Worm (Caenorhabditis elegans) whole organism, young adult: Measurements from ENCODE around the gene T25D3.4.

ENCODE experiments used
- B0019.2 ChIP-seq: fragments of 200-800 bp; sonication (Bioruptor generic); conservative IDR thresholded peaks from 2 replicates; pipeline ENCODE4 v1.3.6; 2022; ENCODE audit warnings: missing genetic modification reagents, missing genetic modification characterization, missing compliant biosample characterization
- F23B12.7 ChIP-seq: sonication (generic microtip); optimal IDR thresholded peaks from 2 replicates; lab custom pipeline; 2017; ENCODE audit warnings: missing genetic modification characterization, mild to moderate bottlenecking, missing compliant biosample characterization, antibody characterized with exemption, moderate library complexity; ENCODE audit not compliant: insufficient read depth
- F37B4.10 ChIP-seq: fragments of 200-800 bp; sonication (Bioruptor generic); IDR thresholded peaks from 2 replicates; pipeline ENCODE4 v1.3.6; 2022; ENCODE audit warnings: missing genetic modification characterization, missing compliant biosample characterization
- F39B2.1 ChIP-seq: fragments of 200-800 bp; sonication (Bioruptor generic); IDR thresholded peaks from 2 replicates; pipeline ENCODE4 v1.3.6; 2022; ENCODE audit warnings: missing genetic modification reagents, missing genetic modification characterization, missing compliant biosample characterization
- F52B5.7 ChIP-seq: sonication (generic microtip); optimal IDR thresholded peaks from 2 replicates; lab custom pipeline; 2016; ENCODE audit warnings: mild to moderate bottlenecking, missing genetic modification characterization, missing compliant biosample characterization
- F57A8.1 ChIP-seq: fragments of 200-800 bp; sonication (Bioruptor generic); optimal IDR thresholded peaks from 2 replicates; lab custom pipeline; 2018; ENCODE audit warnings: mild to moderate bottlenecking, missing genetic modification characterization, moderate library complexity, missing compliant biosample characterization
- Y56A3A.18 ChIP-seq: fragments of 200-800 bp; sonication (Bioruptor generic); IDR thresholded peaks from 2 replicates; pipeline ENCODE4 v1.3.6; 2022; ENCODE audit warnings: missing genetic modification reagents, missing genetic modification characterization, missing compliant biosample characterization
- akir-1 ChIP-seq: fragments of 200-800 bp; sonication (Bioruptor generic); optimal IDR thresholded peaks from 2 replicates; lab custom pipeline; 2018; ENCODE audit warnings: mild to moderate bottlenecking, missing genetic modification characterization, moderate library complexity, missing compliant biosample characterization
- atf-7 ChIP-seq: sonication (generic microtip); optimal IDR thresholded peaks from 2 replicates; lab custom pipeline; 2017; ENCODE audit warnings: mild to moderate bottlenecking, missing genetic modification characterization, missing compliant biosample characterization
- attf-3 ChIP-seq: fragments of 200-800 bp; sonication (Bioruptor generic); conservative IDR thresholded peaks from 2 replicates; pipeline ENCODE4 v1.3.6; 2022; ENCODE audit warnings: missing genetic modification reagents, missing genetic modification characterization, missing compliant biosample characterization
- attf-5 ChIP-seq: fragments of 200-800 bp; sonication (Bioruptor generic); optimal IDR thresholded peaks from 2 replicates; lab custom pipeline; 2018; ENCODE audit warnings: mild to moderate bottlenecking, missing genetic modification characterization, missing compliant biosample characterization
- cebp-1 ChIP-seq, 2 experiments: fragments of 200-800 bp in 1 of 2; sonication (Bioruptor generic) in 1 of 2; sonication (generic microtip) in 1 of 2; IDR thresholded peaks in 1 of 2; optimal IDR thresholded peaks in 1 of 2; 2 replicates each; pipeline versions ENCODE4 v1.3.6 to Lab custom; 2017 to 2022; ENCODE audit warnings: missing compliant biosample characterization in 2 of 2, missing genetic modification characterization in 2 of 2, mild to moderate bottlenecking in 1 of 2, missing genetic modification reagents in 1 of 2, moderate library complexity in 1 of 2
- ceh-79 ChIP-seq: sonication (generic microtip); optimal IDR thresholded peaks from 2 replicates; lab custom pipeline; 2017; ENCODE audit warnings: mild to moderate bottlenecking, missing genetic modification characterization, missing compliant biosample characterization
- ceh-91 ChIP-seq: fragments of 200-800 bp; sonication (Bioruptor generic); IDR thresholded peaks from 2 replicates; pipeline ENCODE4 v1.3.6; 2022; ENCODE audit warnings: missing genetic modification reagents, missing genetic modification characterization, missing compliant biosample characterization
- dox-1 ChIP-seq: fragments of 200-800 bp; sonication (Bioruptor generic); IDR thresholded peaks from 2 replicates; pipeline ENCODE4 v1.3.6; 2022; ENCODE audit warnings: missing genetic modification reagents, missing genetic modification characterization, missing compliant biosample characterization
- dpl-1 ChIP-seq: fragments of 150-350 bp; optimal IDR thresholded peaks from 2 replicates; lab custom pipeline; 2014; ENCODE audit warnings: missing biosample characterization, missing genetic modification reagents, missing genetic modification characterization
- efl-1 ChIP-seq: fragments of 150-350 bp; optimal IDR thresholded peaks from 2 replicates; lab custom pipeline; 2014; ENCODE audit warnings: missing biosample characterization, missing genetic modification reagents, missing genetic modification characterization
- egl-18 ChIP-seq: fragments of 200-800 bp; sonication (Bioruptor generic); IDR thresholded peaks from 2 replicates; pipeline ENCODE4 v1.3.6; 2022; ENCODE audit warnings: missing genetic modification reagents, missing genetic modification characterization, missing compliant biosample characterization
- egrh-3 ChIP-seq: fragments of 200-800 bp; sonication (Bioruptor generic); IDR thresholded peaks from 2 replicates; pipeline ENCODE4 v1.3.6; 2022; ENCODE audit warnings: missing genetic modification reagents, missing genetic modification characterization, missing compliant biosample characterization
- ets-4 ChIP-seq: fragments of 200-800 bp; sonication (Bioruptor generic); optimal IDR thresholded peaks from 2 replicates; lab custom pipeline; 2018; ENCODE audit warnings: mild to moderate bottlenecking, missing genetic modification characterization, missing compliant biosample characterization
- him-1 ChIP-seq: sonication (generic microtip); optimal IDR thresholded peaks from 2 replicates; lab custom pipeline; 2016; ENCODE audit warnings: missing genotype, missing genetic modification reagents, missing genetic modification characterization, missing compliant biosample characterization
- let-607 ChIP-seq, 2 experiments: fragments of 200-800 bp in 1 of 2; sonication (Bioruptor generic) in 1 of 2; sonication (generic microtip) in 1 of 2; optimal IDR thresholded peaks; 2 replicates each; lab custom pipeline; 2016 to 2018; ENCODE audit warnings: mild to moderate bottlenecking in 2 of 2, missing compliant biosample characterization in 2 of 2, missing genetic modification characterization in 2 of 2, moderate library complexity in 2 of 2, missing genotype in 1 of 2
- lin-35 ChIP-seq, 3 experiments: fragments of 150-350 bp in 2 of 3; sonication (generic microtip) in 1 of 3; optimal IDR thresholded peaks; 2 replicates each; lab custom pipeline; 2014 to 2018; ENCODE audit warnings: missing biosample characterization in 3 of 3, missing genetic modification characterization in 3 of 3, missing genetic modification reagents in 3 of 3
- lin-40 ChIP-seq: sonication (generic microtip); optimal IDR thresholded peaks from 2 replicates; lab custom pipeline; 2016; ENCODE audit warnings: missing genetic modification characterization, mild to moderate bottlenecking, missing compliant biosample characterization, missing genotype, missing genetic modification reagents
- lin-54 ChIP-seq: fragments of 200-800 bp; sonication (Bioruptor generic); optimal IDR thresholded peaks from 2 replicates; lab custom pipeline; 2018; ENCODE audit warnings: mild to moderate bottlenecking, missing genetic modification characterization, missing compliant biosample characterization
- lir-1 ChIP-seq: fragments of 200-800 bp; sonication (Bioruptor generic); conservative IDR thresholded peaks from 2 replicates; pipeline ENCODE4 v1.3.6; 2022; ENCODE audit warnings: missing genetic modification reagents, missing genetic modification characterization, missing compliant biosample characterization
- lsy-27 ChIP-seq: sonication (generic microtip); optimal IDR thresholded peaks from 2 replicates; lab custom pipeline; 2017; ENCODE audit warnings: missing genetic modification characterization, mild to moderate bottlenecking, missing compliant biosample characterization, antibody characterized with exemption, missing genotype, borderline replicate concordance; ENCODE audit not compliant: insufficient read depth
- madf-3 ChIP-seq: fragments of 200-800 bp; sonication (Bioruptor generic); IDR thresholded peaks from 2 replicates; pipeline ENCODE4 v1.3.6; 2022; ENCODE audit warnings: missing genetic modification reagents, missing genetic modification characterization, missing compliant biosample characterization
- madf-6 ChIP-seq: fragments of 200-800 bp; sonication (Bioruptor generic); IDR thresholded peaks from 2 replicates; pipeline ENCODE4 v1.3.6; 2022; ENCODE audit warnings: missing genetic modification reagents, missing genetic modification characterization, missing compliant biosample characterization
- mcd-1 ChIP-seq: fragments of 200-800 bp; sonication (Bioruptor generic); IDR thresholded peaks from 2 replicates; pipeline ENCODE4 v1.3.6; 2022; ENCODE audit warnings: missing genetic modification reagents, missing genetic modification characterization, missing compliant biosample characterization
- mel-28 ChIP-seq: sonication (generic microtip); optimal IDR thresholded peaks from 2 replicates; lab custom pipeline; 2016; ENCODE audit warnings: borderline replicate concordance, mild to moderate bottlenecking, missing genetic modification characterization, missing compliant biosample characterization
- nfya-1 ChIP-seq: sonication (generic microtip); optimal IDR thresholded peaks from 2 replicates; lab custom pipeline; 2017; ENCODE audit warnings: antibody characterized with exemption, missing compliant biosample characterization, missing genetic modification characterization, borderline replicate concordance; ENCODE audit not compliant: insufficient read depth
- nfya-2 ChIP-seq: fragments of 200-800 bp; sonication (Bioruptor generic); IDR thresholded peaks from 2 replicates; pipeline ENCODE4 v1.3.6; 2022; ENCODE audit warnings: missing genetic modification reagents, missing genetic modification characterization, missing compliant biosample characterization
- nhr-90 ChIP-seq: sonication (generic microtip); optimal IDR thresholded peaks from 2 replicates; lab custom pipeline; 2016; ENCODE audit warnings: missing genotype, mild to moderate bottlenecking, missing genetic modification characterization, missing compliant biosample characterization
- rcor-1 ChIP-seq: fragments of 200-800 bp; sonication (Bioruptor generic); IDR thresholded peaks from 2 replicates; pipeline ENCODE4 v1.3.6; 2022; ENCODE audit warnings: missing genetic modification reagents, missing genetic modification characterization, missing compliant biosample characterization
- repo-1 ChIP-seq: sonication (generic microtip); optimal IDR thresholded peaks from 2 replicates; lab custom pipeline; 2017; ENCODE audit warnings: mild to moderate bottlenecking, missing genetic modification characterization, missing compliant biosample characterization
- rpc-1 ChIP-seq, 2 experiments: fragments of 150-350 bp in 1 of 2; sonication (generic microtip) in 1 of 2; optimal IDR thresholded peaks; 2 replicates each; lab custom pipeline; 2014 to 2018; ENCODE audit warnings: missing biosample characterization in 1 of 2, missing genetic modification characterization in 1 of 2, missing genetic modification reagents in 1 of 2, missing genotype in 1 of 2
- sptf-2 ChIP-seq: fragments of 200-800 bp; sonication (Bioruptor generic); optimal IDR thresholded peaks from 2 replicates; lab custom pipeline; 2018; ENCODE audit warnings: mild to moderate bottlenecking, missing genetic modification characterization, missing compliant biosample characterization
- tbp1 ChIP-seq: fragments of 200-800 bp; sonication (Bioruptor generic); optimal IDR thresholded peaks from 2 replicates; lab custom pipeline; 2018; ENCODE audit warnings: mild to moderate bottlenecking, missing genetic modification characterization, missing compliant biosample characterization
- zfh-2 ChIP-seq: fragments of 200-800 bp; sonication (Bioruptor generic); conservative IDR thresholded peaks from 2 replicates; pipeline ENCODE4 v1.3.6; 2022; ENCODE audit warnings: missing genetic modification reagents, missing genetic modification characterization, missing compliant biosample characterization
- ztf-25 ChIP-seq: fragments of 200-800 bp; sonication (Bioruptor generic); IDR thresholded peaks from 2 replicates; pipeline ENCODE4 v1.3.6; 2022; ENCODE audit warnings: missing genetic modification reagents, missing genetic modification characterization, missing compliant biosample characterization
- ztf-26 ChIP-seq: sonication (generic microtip); optimal IDR thresholded peaks from 2 replicates; lab custom pipeline; 2017; ENCODE audit warnings: missing genetic modification characterization, missing compliant biosample characterization
- ztf-3 ChIP-seq: fragments of 200-800 bp; sonication (Bioruptor generic); optimal IDR thresholded peaks from 2 replicates; lab custom pipeline; 2018; ENCODE audit warnings: mild to moderate bottlenecking, missing genetic modification characterization, missing compliant biosample characterization
- ztf-6 ChIP-seq: fragments of 200-800 bp; sonication (Bioruptor generic); IDR thresholded peaks from 2 replicates; pipeline ENCODE4 v1.3.6; 2022; ENCODE audit warnings: missing genetic modification reagents, missing genetic modification characterization, missing compliant biosample characterization

T25D3.4 gene

ce11 chrII:105327-105882 lies 41.6 kb upstream of the T25D3.4 start (continued):
- peak; percentile 62; the same call in 1 of the 2 replicates for TF ChIP-seq egrh-3 (GFP tag; lab: Robert Waterston, UW)
- TF ChIP-seq Y56A3A.18 = no peak

DNA sequence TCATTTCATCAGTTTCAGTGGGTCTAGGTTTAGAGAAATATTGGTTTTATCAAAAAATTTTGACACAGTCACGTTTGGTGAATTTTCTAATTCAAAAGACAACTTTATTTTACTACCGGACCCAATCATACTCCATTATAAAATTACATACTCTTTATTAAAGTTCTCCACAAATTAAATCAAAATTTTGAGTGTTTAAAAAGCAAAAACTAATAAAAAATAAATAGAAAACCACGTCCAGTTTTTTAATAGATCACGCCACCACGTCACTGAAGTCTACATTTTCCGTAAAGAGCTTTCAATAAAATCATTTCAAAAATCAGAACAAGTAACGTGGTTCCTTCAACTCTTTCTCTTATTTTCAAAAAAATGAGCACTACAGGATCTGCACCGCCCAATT lies 41.1 kb upstream of the T25D3.4 start, which contains the start of gene txt-1:
txt-1 (plus strand) TSS at position 301 of the 400 bp plus-strand sequence.
- TF ChIP-seq ceh-79 (no peak), nhr-90 (tag; lab: Kevin White, UChicago) (no peak), F52B5.7 (tag; lab: Kevin White, UChicago) (no peak), lin-35 (GFP tag; optimal IDR thresholded peaks at IDR 0.05; lab: Kevin White, UChicago) (no peak), lsy-27 (tag; lab: Kevin White, UChicago) (no peak), egl-18 (GFP tag; lab: Robert Waterston, UW) (no peak), him-1 (tag; lab: Kevin White, UChicago) (no peak), lin-40 (tag; lab: Kevin White, UChicago) (no peak), nfya-1 (tag; lab: Kevin White, UChicago) (no peak), rpc-1 (optimal IDR thresholded peaks at IDR 0.05; lab: Kevin White, UChicago) (no peak), rpc-1 (tag; optimal IDR thresholded peaks at IDR 0.05; lab: Kevin White, UChicago) (no peak), lir-1 (GFP tag; lab: Robert Waterston, UW) (no peak), F39B2.1 (GFP tag; lab: Robert Waterston, UW) (no peak), efl-1 (GFP tag; lab: Kevin White, UChicago) (no peak), mel-28 (no peak), dox-1 (GFP tag; lab: Robert Waterston, UW) (no peak), F57A8.1 (GFP tag; lab: Kevin White, UChicago) (no peak)

DNA sequence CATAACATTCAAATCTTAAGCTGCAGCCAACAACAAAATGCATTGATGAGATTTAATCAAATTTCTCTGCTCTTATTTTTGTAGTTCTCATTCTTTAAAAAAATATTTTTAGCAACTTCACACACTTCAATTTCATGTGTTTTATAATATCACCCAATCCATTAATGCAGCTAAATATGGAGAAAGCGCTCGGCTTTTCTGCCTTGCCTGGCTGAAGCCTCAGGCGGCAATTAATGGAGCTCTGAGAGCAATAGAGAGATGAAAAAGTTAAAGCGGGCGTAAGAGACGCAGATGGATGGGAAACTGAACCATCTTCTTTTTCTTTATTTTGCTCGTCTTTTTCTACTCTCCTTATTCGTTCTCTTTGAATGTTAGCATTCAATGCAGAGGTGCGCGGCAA lies 39.3 kb upstream of the T25D3.4 start:
- TF ChIP-seq nfya-2 (GFP tag; lab: Robert Waterston, UW) (no peak), ets-4 (no peak), sptf-2 (GFP tag; lab: Kevin White, UChicago) (no peak), rcor-1 (no peak), ztf-6 (GFP tag; lab: Robert Waterston, UW) (no peak), B0019.2 (no peak), attf-3 (GFP tag; lab: Robert Waterston, UW) (no peak), F37B4.10 (GFP tag; lab: Robert Waterston, UW) (no peak), atf-7 (tag; lab: Kevin White, UChicago) (no peak), mcd-1 (no peak), rpc-1 (optimal IDR thresholded peaks at IDR 0.05; lab: Kevin White, UChicago) (no peak), rpc-1 (tag; optimal IDR thresholded peaks at IDR 0.05; lab: Kevin White, UChicago) (no peak), let-607 (tag; optimal IDR thresholded peaks at IDR 0.05; lab: Kevin White, UChicago) (no peak)

DNA sequence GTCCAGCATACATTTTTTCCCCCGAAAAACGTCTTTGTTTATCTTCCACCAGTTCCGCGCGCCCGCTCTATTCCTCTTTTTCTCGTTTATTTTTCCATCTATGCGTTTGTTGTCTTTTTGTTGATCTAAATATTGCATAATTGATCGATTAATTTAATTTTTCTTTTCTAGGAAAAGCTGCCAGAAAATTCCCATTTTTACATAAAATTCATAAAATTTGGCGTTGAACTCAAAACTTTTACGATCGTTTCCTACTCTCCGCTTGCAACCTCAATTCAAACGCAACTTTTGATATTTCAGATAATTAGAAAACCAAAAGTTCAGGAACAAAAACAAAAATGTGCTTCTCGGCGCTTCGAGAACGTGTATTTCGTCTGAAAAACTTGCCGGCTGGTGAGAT lies 38.2 kb upstream of the T25D3.4 start, which contains the start of gene C50D2.2:
C50D2.2 (plus strand) TSS at position 301 of the 400 bp plus-strand sequence.
- TF ChIP-seq ztf-25 (GFP tag; lab: Robert Waterston, UW) (no peak), F23B12.7 (tag; lab: Kevin White, UChicago) (no peak), lin-54 (no peak), zfh-2 (GFP tag; lab: Robert Waterston, UW) (no peak), attf-5 (GFP tag; lab: Kevin White, UChicago) (no peak), repo-1 (tag; lab: Kevin White, UChicago) (no peak), madf-6 (GFP tag; lab: Robert Waterston, UW) (no peak), dpl-1 (GFP tag; lab: Kevin White, UChicago) (no peak), akir-1 (GFP tag; lab: Kevin White, UChicago) (no peak), ztf-3 (no peak), madf-3 (no peak), tbp1 (GFP tag; lab: Kevin White, UChicago) (no peak), ztf-26 (tag; lab: Kevin White, UChicago) (no peak), ceh-91 (GFP tag; lab: Robert Waterston, UW) (no peak), cebp-1 (GFP tag; IDR thresholded peaks at IDR 0.05; lab: Robert Waterston, UW) (no peak), cebp-1 (tag; optimal IDR thresholded peaks at IDR 0.05; lab: Kevin White, UChicago) (no peak)
